Worm (Caenorhabditis elegans) whole organism, young adult: Measurements from ENCODE around the gene gmap-1.
A peak's percentile ranks its signal among the peaks of the same experiment; 100 is the strongest.

Source experiments
- B0019.2 ChIP-seq: fragments of 200-800 bp; sonication (Bioruptor generic); conservative IDR thresholded peaks from 2 replicates; pipeline ENCODE4 v1.3.6; 2022; ENCODE audit warnings: missing genetic modification reagents, missing genetic modification characterization, missing compliant biosample characterization
- B0261.1 ChIP-seq: sonication (generic microtip); optimal IDR thresholded peaks from 2 replicates; lab custom pipeline; 2016; ENCODE audit warnings: mild to moderate bottlenecking, missing genetic modification characterization, moderate library complexity, missing compliant biosample characterization
- D2030.7 ChIP-seq: fragments of 200-800 bp; sonication (Bioruptor generic); IDR thresholded peaks from 2 replicates; pipeline ENCODE4 v1.3.6; 2022; ENCODE audit warnings: missing genetic modification reagents, missing genetic modification characterization, missing compliant biosample characterization
- F33H1.4 ChIP-seq: fragments of 200-800 bp; sonication (Bioruptor generic); IDR thresholded peaks from 2 replicates; pipeline ENCODE4 v1.3.6; 2022; ENCODE audit warnings: missing genetic modification reagents, missing genetic modification characterization, missing compliant biosample characterization
- F52B5.7 ChIP-seq: sonication (generic microtip); optimal IDR thresholded peaks from 2 replicates; lab custom pipeline; 2016; ENCODE audit warnings: mild to moderate bottlenecking, missing genetic modification characterization, missing compliant biosample characterization
- F55B11.4 ChIP-seq: sonication (generic microtip); optimal IDR thresholded peaks from 2 replicates; lab custom pipeline; 2016; ENCODE audit warnings: missing compliant biosample characterization, missing genetic modification characterization, borderline replicate concordance; ENCODE audit not compliant: insufficient read depth
- T26A5.8 ChIP-seq: sonication (generic microtip); optimal IDR thresholded peaks from 2 replicates; lab custom pipeline; 2016; ENCODE audit warnings: missing genetic modification characterization, missing compliant biosample characterization
- Y95B8A.8 ChIP-seq: fragments of 200-800 bp; sonication (Bioruptor generic); IDR thresholded peaks from 2 replicates; pipeline ENCODE4 v1.3.6; 2022; ENCODE audit warnings: missing genetic modification reagents, missing genetic modification characterization, missing compliant biosample characterization
- ZK185.1 ChIP-seq: sonication (generic microtip); optimal IDR thresholded peaks from 2 replicates; lab custom pipeline; 2016; ENCODE audit warnings: mild to moderate bottlenecking, missing genetic modification characterization, missing compliant biosample characterization; ENCODE audit not compliant: poor library complexity, severe bottlenecking
- atf-7 ChIP-seq: sonication (generic microtip); optimal IDR thresholded peaks from 2 replicates; lab custom pipeline; 2017; ENCODE audit warnings: mild to moderate bottlenecking, missing genetic modification characterization, missing compliant biosample characterization
- attf-5 ChIP-seq: fragments of 200-800 bp; sonication (Bioruptor generic); optimal IDR thresholded peaks from 2 replicates; lab custom pipeline; 2018; ENCODE audit warnings: mild to moderate bottlenecking, missing genetic modification characterization, missing compliant biosample characterization
- bed-1 ChIP-seq: fragments of 200-800 bp; sonication (Bioruptor generic); IDR thresholded peaks from 2 replicates; pipeline ENCODE4 v1.3.6; 2022; ENCODE audit warnings: missing genetic modification reagents, missing genetic modification characterization, missing compliant biosample characterization
- ceh-100 ChIP-seq: fragments of 200-800 bp; sonication (Bioruptor generic); IDR thresholded peaks from 2 replicates; pipeline ENCODE4 v1.3.6; 2022; ENCODE audit warnings: missing genetic modification reagents, missing genetic modification characterization, missing compliant biosample characterization
- ceh-40 ChIP-seq: fragments of 200-800 bp; sonication (Bioruptor generic); IDR thresholded peaks from 2 replicates; pipeline ENCODE4 v1.3.6; 2022; ENCODE audit warnings: missing genetic modification characterization, missing compliant biosample characterization
- ceh-58 ChIP-seq: fragments of 200-800 bp; sonication (Bioruptor generic); IDR thresholded peaks from 2 replicates; pipeline ENCODE4 v1.3.6; 2022; ENCODE audit warnings: missing genetic modification characterization, missing compliant biosample characterization
- ceh-79 ChIP-seq: sonication (generic microtip); optimal IDR thresholded peaks from 2 replicates; lab custom pipeline; 2017; ENCODE audit warnings: mild to moderate bottlenecking, missing genetic modification characterization, missing compliant biosample characterization
- dox-1 ChIP-seq: fragments of 200-800 bp; sonication (Bioruptor generic); IDR thresholded peaks from 2 replicates; pipeline ENCODE4 v1.3.6; 2022; ENCODE audit warnings: missing genetic modification reagents, missing genetic modification characterization, missing compliant biosample characterization
- dpff-1 ChIP-seq: sonication (generic microtip); optimal IDR thresholded peaks from 2 replicates; lab custom pipeline; 2017; ENCODE audit warnings: mild to moderate bottlenecking, missing genetic modification characterization, missing compliant biosample characterization
- efl-1 ChIP-seq: fragments of 150-350 bp; optimal IDR thresholded peaks from 2 replicates; lab custom pipeline; 2014; ENCODE audit warnings: missing biosample characterization, missing genetic modification reagents, missing genetic modification characterization
- ets-4 ChIP-seq: fragments of 200-800 bp; sonication (Bioruptor generic); optimal IDR thresholded peaks from 2 replicates; lab custom pipeline; 2018; ENCODE audit warnings: mild to moderate bottlenecking, missing genetic modification characterization, missing compliant biosample characterization
- fkh-3 ChIP-seq: sonication (generic microtip); optimal IDR thresholded peaks from 2 replicates; lab custom pipeline; 2016; ENCODE audit warnings: mild to moderate bottlenecking, missing genetic modification characterization, missing compliant biosample characterization
- gei-17 ChIP-seq: fragments of 200-800 bp; sonication (Bioruptor generic); optimal IDR thresholded peaks from 2 replicates; lab custom pipeline; 2018; ENCODE audit warnings: mild to moderate bottlenecking, missing genetic modification characterization, missing compliant biosample characterization
- hmg-1.2 ChIP-seq: fragments of 200-800 bp; sonication (Bioruptor generic); IDR thresholded peaks from 2 replicates; pipeline ENCODE4 v1.3.6; 2022; ENCODE audit warnings: missing genetic modification reagents, missing genetic modification characterization, missing compliant biosample characterization
- hmg-20 ChIP-seq: fragments of 200-800 bp; sonication (Bioruptor generic); IDR thresholded peaks from 2 replicates; pipeline ENCODE4 v1.3.6; 2022; ENCODE audit warnings: missing genetic modification reagents, missing genetic modification characterization, missing compliant biosample characterization
- lin-26 ChIP-seq: fragments of 200-800 bp; sonication (Bioruptor generic); IDR thresholded peaks from 2 replicates; pipeline ENCODE4 v1.3.6; 2022; ENCODE audit warnings: missing genetic modification reagents, missing genetic modification characterization, missing compliant biosample characterization
- lsl-1 ChIP-seq: fragments of 200-800 bp; sonication (Bioruptor generic); optimal IDR thresholded peaks from 2 replicates; lab custom pipeline; 2018; ENCODE audit warnings: mild to moderate bottlenecking, missing genetic modification characterization, moderate library complexity, missing compliant biosample characterization
- lsy-27 ChIP-seq: sonication (generic microtip); optimal IDR thresholded peaks from 2 replicates; lab custom pipeline; 2017; ENCODE audit warnings: missing genetic modification characterization, mild to moderate bottlenecking, missing compliant biosample characterization, antibody characterized with exemption, missing genotype, borderline replicate concordance; ENCODE audit not compliant: insufficient read depth
- madf-10 ChIP-seq: sonication (generic microtip); optimal IDR thresholded peaks from 2 replicates; lab custom pipeline; 2016; ENCODE audit warnings: mild to moderate bottlenecking, missing genetic modification characterization, missing compliant biosample characterization
- madf-3 ChIP-seq: fragments of 200-800 bp; sonication (Bioruptor generic); IDR thresholded peaks from 2 replicates; pipeline ENCODE4 v1.3.6; 2022; ENCODE audit warnings: missing genetic modification reagents, missing genetic modification characterization, missing compliant biosample characterization
- madf-6 ChIP-seq: fragments of 200-800 bp; sonication (Bioruptor generic); IDR thresholded peaks from 2 replicates; pipeline ENCODE4 v1.3.6; 2022; ENCODE audit warnings: missing genetic modification reagents, missing genetic modification characterization, missing compliant biosample characterization
- mcd-1 ChIP-seq: fragments of 200-800 bp; sonication (Bioruptor generic); IDR thresholded peaks from 2 replicates; pipeline ENCODE4 v1.3.6; 2022; ENCODE audit warnings: missing genetic modification reagents, missing genetic modification characterization, missing compliant biosample characterization
- nfyb-1 ChIP-seq: fragments of 200-800 bp; sonication (Bioruptor generic); IDR thresholded peaks from 2 replicates; pipeline ENCODE4 v1.3.6; 2022; ENCODE audit warnings: missing genetic modification reagents, missing genetic modification characterization, missing compliant biosample characterization
- nhr-27 ChIP-seq: fragments of 200-800 bp; sonication (Bioruptor generic); optimal IDR thresholded peaks from 2 replicates; lab custom pipeline; 2018; ENCODE audit warnings: mild to moderate bottlenecking, missing genetic modification characterization, moderate library complexity, missing compliant biosample characterization
- sdz-38 ChIP-seq: sonication (generic microtip); optimal IDR thresholded peaks from 2 replicates; lab custom pipeline; 2016; ENCODE audit warnings: missing genotype, missing genetic modification characterization, missing compliant biosample characterization
- sea-2 ChIP-seq: fragments of 200-800 bp; sonication (Bioruptor generic); IDR thresholded peaks from 2 replicates; pipeline ENCODE4 v1.3.6; 2022; ENCODE audit warnings: missing genetic modification characterization, missing compliant biosample characterization
- snpc-1.3 ChIP-seq: sonication (generic microtip); optimal IDR thresholded peaks from 2 replicates; lab custom pipeline; 2017; ENCODE audit warnings: missing genetic modification characterization, mild to moderate bottlenecking, missing compliant biosample characterization, antibody characterized with exemption, moderate library complexity, missing genotype, missing genetic modification reagents; ENCODE audit not compliant: insufficient read depth
- tbp1 ChIP-seq: fragments of 200-800 bp; sonication (Bioruptor generic); optimal IDR thresholded peaks from 2 replicates; lab custom pipeline; 2018; ENCODE audit warnings: mild to moderate bottlenecking, missing genetic modification characterization, missing compliant biosample characterization
- tlf-1 ChIP-seq: fragments of 200-800 bp; sonication (Bioruptor generic); optimal IDR thresholded peaks from 2 replicates; lab custom pipeline; 2018; ENCODE audit warnings: mild to moderate bottlenecking, missing genetic modification characterization, missing compliant biosample characterization
- unc-62 ChIP-seq: fragments of 150-350 bp; optimal IDR thresholded peaks from 2 replicates; lab custom pipeline; 2014; ENCODE audit warnings: missing biosample characterization, missing genetic modification reagents, missing genetic modification characterization
- zfh-2 ChIP-seq: fragments of 200-800 bp; sonication (Bioruptor generic); conservative IDR thresholded peaks from 2 replicates; pipeline ENCODE4 v1.3.6; 2022; ENCODE audit warnings: missing genetic modification reagents, missing genetic modification characterization, missing compliant biosample characterization
- ztf-25 ChIP-seq: fragments of 200-800 bp; sonication (Bioruptor generic); IDR thresholded peaks from 2 replicates; pipeline ENCODE4 v1.3.6; 2022; ENCODE audit warnings: missing genetic modification reagents, missing genetic modification characterization, missing compliant biosample characterization
- ztf-3 ChIP-seq: fragments of 200-800 bp; sonication (Bioruptor generic); optimal IDR thresholded peaks from 2 replicates; lab custom pipeline; 2018; ENCODE audit warnings: mild to moderate bottlenecking, missing genetic modification characterization, missing compliant biosample characterization

gmap-1 gene

ce11 chrX:12937521-12937920, 2.7 kb upstream of the gmap-1 start (continued):
- TF ChIP-seq dpff-1 (tag; lab: Kevin White, UChicago): no peak

ce11 chrX:12935694-12936093, 916 bp upstream of the gmap-1 start:
- TF ChIP-seq Y95B8A.8 (GFP tag; lab: Robert Waterston, UW) (no peak), unc-62 (GFP tag; lab: Kevin White, UChicago) (peak; percentile 20), hmg-20 (GFP tag; lab: Robert Waterston, UW) (no peak), ztf-25 (no peak)

- TF ChIP-seq snpc-1.3 (tag; lab: Kevin White, UChicago): no peak
- TF ChIP-seq hmg-1.2 (GFP tag; lab: Robert Waterston, UW): no peak
- no peak for TF ChIP-seq zfh-2 (GFP tag; lab: Robert Waterston, UW)
- TF ChIP-seq ceh-100 (GFP tag; lab: Robert Waterston, UW): no peak
- TF ChIP-seq ceh-79: no peak
- TF ChIP-seq F33H1.4 (GFP tag; lab: Robert Waterston, UW): no peak
- TF ChIP-seq madf-10 (tag; lab: Kevin White, UChicago): no peak
- no peak for TF ChIP-seq nfyb-1 (GFP tag; lab: Robert Waterston, UW)
- TF ChIP-seq F55B11.4 (tag; lab: Kevin White, UChicago): no peak
- TF ChIP-seq lsy-27 (tag; lab: Kevin White, UChicago): no peak
- no peak for TF ChIP-seq dox-1
- TF ChIP-seq ceh-40: no peak
- TF ChIP-seq sdz-38 (tag; lab: Kevin White, UChicago): no peak
- TF ChIP-seq ets-4 (GFP tag; lab: Kevin White, UChicago): no peak
- TF ChIP-seq, all 124 proteins: peak for 0
These were observed 4.8 kb downstream of the gmap-1 start, which contains the start of gene C34E7.3 for ce11 chrX:12929961-12930360. TSS of gene C34E7.3 (plus strand) at chrX:12930261.

- TF ChIP-seq madf-6: no peak
- no peak for TF ChIP-seq sea-2 (GFP tag; lab: Robert Waterston, UW)
- no peak for TF ChIP-seq D2030.7 (GFP tag; lab: Robert Waterston, UW)
- no peak for TF ChIP-seq zfh-2 (GFP tag; lab: Robert Waterston, UW)
- TF ChIP-seq madf-3: no peak
- no peak for TF ChIP-seq F55B11.4 (tag; lab: Kevin White, UChicago)
These were observed 6.0 kb downstream of the gmap-1 start for ce11 chrX:12928753-12929152.

ce11 chrX:12926998-12927397, 7.8 kb downstream of the gmap-1 start:
- no peak for TF ChIP-seq ZK185.1
- TF ChIP-seq B0261.1: no peak
- TF ChIP-seq efl-1: no peak
- TF ChIP-seq bed-1 (GFP tag; lab: Robert Waterston, UW): no peak
- no peak for TF ChIP-seq madf-3
- no peak for TF ChIP-seq fkh-3 (tag; lab: Kevin White, UChicago)
- no peak for TF ChIP-seq nhr-27
- TF ChIP-seq gei-17 (GFP tag; lab: Kevin White, UChicago): no peak

ce11 chrX:12918454-12918853, 16.3 kb downstream of the gmap-1 start:
- TF ChIP-seq lsl-1 (GFP tag; lab: Kevin White, UChicago): no peak
- TF ChIP-seq B0019.2 (GFP tag; lab: Robert Waterston, UW): no peak
- TF ChIP-seq atf-7 (tag; lab: Kevin White, UChicago): no peak
- no peak for TF ChIP-seq ceh-58 (GFP tag; lab: Robert Waterston, UW)
- TF ChIP-seq lsy-27 (tag; lab: Kevin White, UChicago): no peak
- no peak for TF ChIP-seq madf-6
- no peak for TF ChIP-seq tbp1 (GFP tag; lab: Kevin White, UChicago)
- no peak for TF ChIP-seq ztf-3 (GFP tag; lab: Kevin White, UChicago)
- no peak for TF ChIP-seq ceh-40
- TF ChIP-seq hmg-20 (GFP tag; lab: Robert Waterston, UW): no peak
- TF ChIP-seq attf-5 (GFP tag; lab: Kevin White, UChicago): no peak
- TF ChIP-seq lin-26 (GFP tag; lab: Robert Waterston, UW): no peak
- TF ChIP-seq tlf-1: no peak
- TF ChIP-seq T26A5.8 (tag; lab: Kevin White, UChicago): no peak
- no peak for TF ChIP-seq mcd-1
- no peak for TF ChIP-seq F52B5.7 (tag; lab: Kevin White, UChicago)
